Fruit fly (Drosophila melanogaster): ENCODE measurements around the gene Grip.

The Grip gene

DNA sequence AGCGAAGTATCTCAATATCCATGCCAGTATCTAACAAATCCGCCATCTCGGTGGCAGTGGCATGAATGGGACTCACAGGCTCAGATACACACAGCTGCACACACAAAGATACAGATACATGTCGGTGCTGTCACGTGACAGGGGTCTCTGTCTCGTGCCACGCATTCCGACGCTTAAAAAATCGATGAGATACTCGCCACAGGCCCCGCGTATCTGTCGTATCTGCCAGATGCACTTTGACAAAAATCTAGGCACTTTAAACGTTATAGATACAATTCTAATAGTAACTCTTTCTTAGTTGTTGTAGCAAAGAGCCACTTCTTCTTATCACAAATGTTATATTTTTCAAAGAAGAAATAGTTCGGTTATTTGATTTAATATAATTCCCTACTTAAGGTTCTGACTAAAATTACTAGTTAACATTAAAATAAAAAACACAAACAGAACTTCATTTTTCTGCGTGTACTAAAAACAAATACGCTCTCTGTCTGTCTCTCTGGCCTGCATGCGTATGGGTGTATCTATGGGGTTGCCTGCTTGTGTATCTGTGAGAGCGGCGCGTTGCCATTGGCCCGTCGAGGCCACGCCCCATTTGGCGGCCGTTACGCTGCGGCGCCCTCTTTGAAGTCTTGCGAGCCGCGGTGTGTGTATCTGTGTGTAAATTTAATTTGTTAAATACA lies 34.8 kb downstream of the Grip start, which contains the start of gene CG4766 (continued):
- peak; percentile 82 for TF ChIP-seq CG12659 (GFP tag; optimal IDR thresholded peaks at IDR 0.05)
- peak; percentile 4 for TF ChIP-seq Neu2 (GFP tag; optimal IDR thresholded peaks at IDR 0.05; ENCODE audit: borderline replicate concordance)
- peak; percentile 44 for TF ChIP-seq CG3838 (GFP tag; optimal IDR thresholded peaks at IDR 0.05)
- TF ChIP-seq h (optimal IDR thresholded peaks at IDR 0.05) = no peak
- peak; percentile 25 for TF ChIP-seq exex (tag; optimal IDR thresholded peaks at IDR 0.05)
- peak; percentile 89 for TF ChIP-seq cwo (GFP tag; optimal IDR thresholded peaks at IDR 0.05)
- peak; percentile 47 for TF ChIP-seq B-H2 (GFP tag; optimal IDR thresholded peaks at IDR 0.05)
- TF ChIP-seq CG15601 (tag; optimal IDR thresholded peaks at IDR 0.05) = peak; percentile 86
- TF ChIP-seq Trl (optimal IDR thresholded peaks at IDR 0.05) = peak; percentile 59 to 70
- peak; percentile 88 for TF ChIP-seq Trl (GFP tag; optimal IDR thresholded peaks at IDR 0.05)
- peak; percentile 72 for TF ChIP-seq HLH3B (GFP tag; IDR thresholded peaks at IDR 0.05)
- no peak for TF ChIP-seq Tbp (GFP tag; optimal IDR thresholded peaks at IDR 0.05)
- peak in 1 of 3 experiments; percentile 94 for TF ChIP-seq lola (GFP tag; optimal IDR thresholded peaks at IDR 0.05)
- peak; percentile 88 for TF ChIP-seq CG13424 (tag; optimal IDR thresholded peaks at IDR 0.05)
- peak; percentile 68 for TF ChIP-seq CG8281 (tag; optimal IDR thresholded peaks at IDR 0.05)
- TF ChIP-seq CoRest (tag; optimal IDR thresholded peaks at IDR 0.05) = peak; percentile 90
- TF ChIP-seq chm (GFP tag; IDR thresholded peaks at IDR 0.05) = peak; percentile 66
- TF ChIP-seq CG9797 (GFP tag; optimal IDR thresholded peaks at IDR 0.05) = no peak
- TF ChIP-seq CG10462 (GFP tag; optimal IDR thresholded peaks at IDR 0.05) = peak; percentile 79
- no peak for TF ChIP-seq Lpt (GFP tag; optimal IDR thresholded peaks at IDR 0.05)
- TF ChIP-seq CG4707 (GFP tag; optimal IDR thresholded peaks at IDR 0.05) = peak; percentile 75
- TF ChIP-seq nerfin-1 (tag; optimal IDR thresholded peaks at IDR 0.05) = peak; percentile 91
- TF ChIP-seq nmo (GFP tag; optimal IDR thresholded peaks at IDR 0.05) = peak; percentile 93
- peak; percentile 91 for TF ChIP-seq CG30403 (GFP tag; optimal IDR thresholded peaks at IDR 0.05)
- TF ChIP-seq CG15696 (tag; optimal IDR thresholded peaks at IDR 0.05) = peak; percentile 93
- no peak for TF ChIP-seq Poxn (GFP tag; IDR thresholded peaks at IDR 0.05)
- TF ChIP-seq CG12071 (GFP tag; optimal IDR thresholded peaks at IDR 0.05) = peak; percentile 61
- TF ChIP-seq Opbp (GFP tag; IDR thresholded peaks at IDR 0.05; ENCODE audit: partially characterized antibody) = no peak
- peak; percentile 82 for TF ChIP-seq ATbp (GFP tag; optimal IDR thresholded peaks at IDR 0.05)
- peak; percentile 79 for TF ChIP-seq sisA (GFP tag; IDR thresholded peaks at IDR 0.05)
- no peak for TF ChIP-seq br (optimal IDR thresholded peaks at IDR 0.05)
- peak; percentile 96 for TF ChIP-seq HLHmδ (GFP tag; optimal IDR thresholded peaks at IDR 0.05)
- peak; percentile 81 for TF ChIP-seq CG1233 (GFP tag; optimal IDR thresholded peaks at IDR 0.05)
- TF ChIP-seq Atf6 (GFP tag; IDR thresholded peaks at IDR 0.05) = peak; percentile 69; the same call in 1 of the 2 replicates
- TF ChIP-seq CG8359 (GFP tag; optimal IDR thresholded peaks at IDR 0.05; ENCODE audit: borderline replicate concordance) = peak; percentile 82
- peak; percentile 55 for TF ChIP-seq CG9932 (GFP tag; IDR thresholded peaks at IDR 0.05)
- no peak for TF ChIP-seq mld (GFP tag; IDR thresholded peaks at IDR 0.05; ENCODE audit: partially characterized antibody)
- TF ChIP-seq trem (tag; optimal IDR thresholded peaks at IDR 0.05) = peak; percentile 84
- TF ChIP-seq cg (GFP tag; optimal IDR thresholded peaks at IDR 0.05) = peak; percentile 93
- peak; percentile 80 for TF ChIP-seq slbo (GFP tag; IDR thresholded peaks at IDR 0.05)
- peak; percentile 59 for TF ChIP-seq Deaf1 (tag; optimal IDR thresholded peaks at IDR 0.05)
- no peak; the same call in 1 of the 2 replicates for TF ChIP-seq Lim3 (GFP tag; IDR thresholded peaks at IDR 0.05)
- peak; percentile 59 for TF ChIP-seq p53 (GFP tag; optimal IDR thresholded peaks at IDR 0.05)
- peak; percentile 62 for TF ChIP-seq ssp (GFP tag; IDR thresholded peaks at IDR 0.05)
- TF ChIP-seq corto (GFP tag; optimal IDR thresholded peaks at IDR 0.05) = peak; percentile 60
- TF ChIP-seq vvl (GFP tag; IDR thresholded peaks at IDR 0.05) = peak; percentile 84
- TF ChIP-seq CG2202 (tag; optimal IDR thresholded peaks at IDR 0.05) = peak; percentile 84
- peak; percentile 74 for TF ChIP-seq H2.0 (GFP tag; IDR thresholded peaks at IDR 0.05)
- TF ChIP-seq Usf (GFP tag; optimal IDR thresholded peaks at IDR 0.05) = peak; percentile 74
- peak; percentile 62 for TF ChIP-seq Adf1 (GFP tag; IDR thresholded peaks at IDR 0.05)
